Fruit fly (Drosophila melanogaster): ENCODE results near the gene otu.

DNA sequence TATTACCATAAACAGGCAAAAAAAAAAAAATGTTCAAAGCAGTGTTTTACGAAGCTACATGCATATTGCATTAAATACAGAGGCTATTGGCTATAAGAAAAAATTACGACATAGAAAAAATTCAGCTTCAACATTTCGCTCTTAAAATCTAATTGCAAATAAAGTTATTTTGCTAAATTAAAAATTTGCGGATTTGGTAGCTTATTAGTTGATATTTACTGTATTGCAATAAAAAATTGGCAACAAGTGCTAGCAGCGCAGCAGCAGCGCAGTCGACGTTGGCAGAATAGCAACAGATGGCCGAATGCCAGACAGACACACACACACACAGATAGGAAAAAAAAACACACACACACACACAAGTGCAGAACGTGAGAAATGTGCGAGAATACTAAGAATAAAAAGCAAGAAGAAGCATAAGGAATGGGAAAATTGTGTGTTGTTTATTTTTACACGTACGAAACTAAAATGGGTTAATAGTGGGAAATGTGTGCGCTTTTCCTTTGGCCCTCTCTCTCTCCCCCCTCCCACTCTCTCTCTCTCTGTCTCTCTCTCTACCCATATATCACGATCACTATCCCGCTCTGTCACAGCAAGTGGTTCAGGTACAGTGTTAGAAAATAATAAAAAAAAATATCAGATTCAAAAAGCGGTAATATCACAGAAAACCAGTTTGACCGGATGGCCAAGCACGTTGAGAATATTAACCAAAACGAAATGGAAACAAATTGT is 44.4 kb upstream of the otu start:
- TF ChIP-seq Atf6 (GFP tag; IDR thresholded peaks at IDR 0.05) (peak; percentile 61; the same call in 1 of the 2 replicates), insv (GFP tag; optimal IDR thresholded peaks at IDR 0.05) (no peak), tll (GFP tag; optimal IDR thresholded peaks at IDR 0.05) (no peak), CG8478 (optimal IDR thresholded peaks at IDR 0.05) (no peak), Atf3 (GFP tag; optimal IDR thresholded peaks at IDR 0.05) (no peak), HmgD (GFP tag; optimal IDR thresholded peaks at IDR 0.05) (no peak), jumu (GFP tag; optimal IDR thresholded peaks at IDR 0.05) (no peak), Eip74EF (GFP tag; optimal IDR thresholded peaks at IDR 0.05) (no peak), CG15696 (tag; optimal IDR thresholded peaks at IDR 0.05) (no peak), odd (GFP tag; optimal IDR thresholded peaks at IDR 0.05) (no peak)
